Fruit fly (Drosophila melanogaster): Measurements from ENCODE around the gene ClC-a.

DNA sequence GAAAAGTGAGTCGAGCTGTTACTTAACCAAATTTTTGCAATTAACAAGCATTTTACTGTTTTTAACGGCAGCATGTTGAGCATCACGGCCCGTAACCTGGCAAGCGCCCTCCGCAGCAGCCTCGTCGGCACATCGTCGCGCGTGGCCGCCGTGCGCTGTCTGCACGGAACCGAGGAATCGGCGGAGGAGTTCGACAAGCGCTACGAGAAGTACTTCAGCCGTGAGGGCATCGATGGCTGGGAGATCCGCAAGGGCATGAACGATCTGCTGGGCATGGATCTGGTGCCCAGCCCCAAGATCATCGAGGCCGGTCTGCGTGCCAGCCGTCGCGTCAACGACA is 6.6 kb upstream of the ClC-a start:
- no peak for TF ChIP-seq h (optimal IDR thresholded peaks at IDR 0.05)
- no peak for TF ChIP-seq ttk (optimal IDR thresholded peaks at IDR 0.05)

Data from Kc167 (cell line).